Fruit fly (Drosophila melanogaster): Measurements from ENCODE around the gene CG14634.

dm6 chrX:900725-901345 lies 38.4 kb downstream of the CG14634 start:
- TF ChIP-seq CG8478 (optimal IDR thresholded peaks at IDR 0.05) = no peak
- TF ChIP-seq CTCF (optimal IDR thresholded peaks at IDR 0.05) = no peak
